Worm (Caenorhabditis elegans): ENCODE measurements around the gene sir-2.2.

Gene sir-2.2

ce11 chrX:13376851-13377250 lies 49.0 kb downstream of the sir-2.2 start, which contains the start of the genes C49F8.14 and gem-1:
Gene C49F8.14 (minus strand): TSS chrX:13376949.
Gene gem-1 (minus strand): TSS chrX:13376992.
- TF ChIP-seq ama-1 (optimal IDR thresholded peaks at IDR 0.05) (no peak), tbx-11 (GFP tag; IDR thresholded peaks at IDR 0.05) (no peak), scrt-1 (GFP tag; IDR thresholded peaks at IDR 0.05) (no peak)

ce11 chrX:13379072-13379471 lies 51.2 kb downstream of the sir-2.2 start:
- TF ChIP-seq scrt-1 (GFP tag; IDR thresholded peaks at IDR 0.05) (no peak), tbx-37 (GFP tag; conservative IDR thresholded peaks at IDR 0.05) (no peak), hmbx-1 (tag; optimal IDR thresholded peaks at IDR 0.05) (no peak), ceh-13 (GFP tag; optimal IDR thresholded peaks at IDR 0.05) (no peak), ceh-36 (tag; optimal IDR thresholded peaks at IDR 0.05) (no peak)

All from whole organism, early embryonic.